Worm (Caenorhabditis elegans): ENCODE results near the gene T25B6.6.

Gene T25B6.6

ce11 chrX:9021645-9022044 is 1.0 kb downstream of the T25B6.6 start, which contains the start of gene T25B6.5:
TSS of gene T25B6.5 (minus strand) at chrX:9021745.
- TF ChIP-seq nhr-232 (tag; optimal IDR thresholded peaks at IDR 0.05) (no peak), unc-42 (tag; optimal IDR thresholded peaks at IDR 0.05) (no peak), ahr-1 (tag; optimal IDR thresholded peaks at IDR 0.05) (no peak), ceh-9 (tag; optimal IDR thresholded peaks at IDR 0.05) (no peak), hlh-13 (GFP tag; optimal IDR thresholded peaks at IDR 0.05) (no peak), pqm-1 (tag; optimal IDR thresholded peaks at IDR 0.05) (no peak), ceh-31 (tag; optimal IDR thresholded peaks at IDR 0.05) (no peak), gmeb-2 (tag; optimal IDR thresholded peaks at IDR 0.05) (no peak), ceh-30 (tag; optimal IDR thresholded peaks at IDR 0.05) (no peak), hlh-15 (tag; optimal IDR thresholded peaks at IDR 0.05) (no peak), tbx-2 (tag; optimal IDR thresholded peaks at IDR 0.05) (no peak), eyg-1 (tag; optimal IDR thresholded peaks at IDR 0.05) (no peak), tbx-7 (tag; optimal IDR thresholded peaks at IDR 0.05) (no peak)

- no peak for TF ChIP-seq ceh-14 (tag; optimal IDR thresholded peaks at IDR 0.05)
- TF ChIP-seq npax-4 (tag; optimal IDR thresholded peaks at IDR 0.05) = no peak
- TF ChIP-seq ceh-18 (tag; optimal IDR thresholded peaks at IDR 0.05) = no peak
- TF ChIP-seq pha-4 (tag; optimal IDR thresholded peaks at IDR 0.05) = no peak
- no peak for TF ChIP-seq zip-5 (tag; optimal IDR thresholded peaks at IDR 0.05)
- TF ChIP-seq fax-1 (tag; optimal IDR thresholded peaks at IDR 0.05) = no peak
- TF ChIP-seq pax-1 (tag; optimal IDR thresholded peaks at IDR 0.05) = no peak
- no peak for TF ChIP-seq sdc-2 (tag; optimal IDR thresholded peaks at IDR 0.05)
- TF ChIP-seq sox-2 (GFP tag; IDR thresholded peaks at IDR 0.05) = no peak
- TF ChIP-seq unc-55 (GFP tag; optimal IDR thresholded peaks at IDR 0.05) = no peak
- no peak for TF ChIP-seq lim-6 (tag; optimal IDR thresholded peaks at IDR 0.05)
Observed at ce11 chrX:9015420-9015819, 7.3 kb downstream of the T25B6.6 start, which contains the start of gene T25B6.4. TSS of gene T25B6.4 (plus strand) at chrX:9015720.

DNA sequence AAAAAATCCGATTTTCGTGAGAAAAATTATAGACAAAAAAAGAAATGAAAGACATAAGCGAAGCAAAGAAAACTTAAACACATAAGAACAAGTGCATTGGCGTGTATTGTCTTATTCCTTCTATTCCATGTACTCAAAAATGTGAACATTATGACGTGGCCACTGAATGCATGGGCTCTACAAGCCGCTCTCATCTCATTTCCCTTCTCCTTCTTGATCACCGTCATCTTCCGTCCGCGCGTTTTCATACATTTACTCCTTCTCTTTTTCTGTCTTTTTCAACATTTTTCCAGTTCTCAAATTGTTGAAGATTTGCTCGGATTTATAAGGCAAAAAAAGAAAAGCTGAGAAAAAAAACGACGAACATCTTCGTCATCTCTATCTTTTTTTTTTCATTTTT is 8.2 kb downstream of the T25B6.6 start:
- no peak for TF ChIP-seq syd-9 (tag; optimal IDR thresholded peaks at IDR 0.05)
- no peak for TF ChIP-seq elt-2 (tag; optimal IDR thresholded peaks at IDR 0.05)
- no peak for TF ChIP-seq hlh-6 (tag; optimal IDR thresholded peaks at IDR 0.05)
- no peak for TF ChIP-seq fkh-10 (GFP tag; optimal IDR thresholded peaks at IDR 0.05)
- TF ChIP-seq sox-4 (tag; optimal IDR thresholded peaks at IDR 0.05) = no peak
- no peak for TF ChIP-seq unc-86 (tag; optimal IDR thresholded peaks at IDR 0.05)
- TF ChIP-seq C38D4.7 (GFP tag; optimal IDR thresholded peaks at IDR 0.05) = no peak
- TF ChIP-seq pag-3 (tag; optimal IDR thresholded peaks at IDR 0.05; ENCODE audit: borderline replicate concordance) = no peak
- TF ChIP-seq ets-4 (tag; optimal IDR thresholded peaks at IDR 0.05) = no peak

- TF ChIP-seq elt-2 (tag; optimal IDR thresholded peaks at IDR 0.05) = no peak
- TF ChIP-seq K02D7.2 (tag; optimal IDR thresholded peaks at IDR 0.05) = no peak
- no peak for TF ChIP-seq hlh-8 (tag; optimal IDR thresholded peaks at IDR 0.05)
- no peak for TF ChIP-seq K09A11.1 (tag; optimal IDR thresholded peaks at IDR 0.05; ENCODE audit: insufficient read depth)
- TF ChIP-seq ceh-18 (tag; optimal IDR thresholded peaks at IDR 0.05) = no peak
- no peak for TF ChIP-seq sox-2 (GFP tag; IDR thresholded peaks at IDR 0.05)
- no peak for TF ChIP-seq elt-4 (tag; optimal IDR thresholded peaks at IDR 0.05)
- no peak for TF ChIP-seq C38D4.7 (GFP tag; optimal IDR thresholded peaks at IDR 0.05)
- TF ChIP-seq unc-3 (GFP tag; conservative IDR thresholded peaks at IDR 0.05) = no peak
- TF ChIP-seq unc-3 (tag; optimal IDR thresholded peaks at IDR 0.05) = no peak
- TF ChIP-seq rnt-1 (tag; optimal IDR thresholded peaks at IDR 0.05) = no peak
- TF ChIP-seq ceh-14 (tag; optimal IDR thresholded peaks at IDR 0.05) = no peak
- no peak for TF ChIP-seq pax-1 (tag; optimal IDR thresholded peaks at IDR 0.05)
- no peak for TF ChIP-seq pag-3 (tag; optimal IDR thresholded peaks at IDR 0.05; ENCODE audit: borderline replicate concordance)
- TF ChIP-seq hlh-15 (tag; optimal IDR thresholded peaks at IDR 0.05) = no peak
Observed at ce11 chrX:9011471-9011870, 11.2 kb downstream of the T25B6.6 start.

Measured in whole organism, late embryonic.